Worm (Caenorhabditis elegans) whole organism, L4 larva: ENCODE measurements around the gene orc-2.
A peak's percentile ranks its signal among the peaks of the same experiment; 100 is the strongest.

ENCODE experiments used
- F10B5.3 ChIP-seq: sonication (generic microtip); optimal IDR thresholded peaks from 2 replicates; lab custom pipeline; 2016; ENCODE audit warnings: mild to moderate bottlenecking, missing genetic modification characterization, missing compliant biosample characterization
- F49E8.2 ChIP-seq: sonication (generic microtip); optimal IDR thresholded peaks from 2 replicates; lab custom pipeline; 2016; ENCODE audit warnings: missing compliant biosample characterization, mild to moderate bottlenecking, missing genetic modification characterization, borderline replicate concordance
- T20F7.1 ChIP-seq: fragments of 200-800 bp; sonication (Bioruptor generic); optimal IDR thresholded peaks from 2 replicates; lab custom pipeline; 2018; ENCODE audit warnings: mild to moderate bottlenecking, missing genetic modification characterization, missing compliant biosample characterization
- ZK546.5 ChIP-seq, 2 experiments: sonication (generic microtip); optimal IDR thresholded peaks; 2 replicates each; lab custom pipeline; 2017; ENCODE audit warnings: missing biosample characterization in 2 of 2, missing genetic modification characterization in 2 of 2
- ama-1 ChIP-seq: fragments of 150-350 bp; optimal IDR thresholded peaks from 2 replicates; lab custom pipeline; 2014; ENCODE audit warnings: inconsistent platforms, mixed read lengths
- arid-1 ChIP-seq: fragments of 200-800 bp; sonication (Bioruptor generic); conservative IDR thresholded peaks from 2 replicates; pipeline ENCODE4 v1.3.6; 2022; ENCODE audit warnings: missing genetic modification reagents, missing genetic modification characterization, missing compliant biosample characterization
- ceh-62 ChIP-seq: sonication (generic microtip); optimal IDR thresholded peaks from 2 replicates; lab custom pipeline; 2017; ENCODE audit warnings: missing biosample characterization, missing genetic modification characterization
- dmd-6 ChIP-seq: fragments of 200-800 bp; sonication (Bioruptor generic); IDR thresholded peaks from 2 replicates; pipeline ENCODE4 v1.3.6; 2022; ENCODE audit warnings: missing genetic modification reagents, missing genetic modification characterization, missing compliant biosample characterization
- dmd-9 ChIP-seq: fragments of 200-800 bp; sonication (Bioruptor generic); IDR thresholded peaks from 2 replicates; pipeline ENCODE4 v1.3.6; 2022; ENCODE audit warnings: missing genetic modification reagents, missing genetic modification characterization, missing compliant biosample characterization
- dpl-1 ChIP-seq: fragments of 150-350 bp; optimal IDR thresholded peaks from 2 replicates; lab custom pipeline; 2014; ENCODE audit warnings: missing biosample characterization, missing genetic modification reagents, missing genetic modification characterization
- dve-1 ChIP-seq: sonication (generic microtip); optimal IDR thresholded peaks from 2 replicates; lab custom pipeline; 2017; ENCODE audit warnings: antibody characterized with exemption, mild to moderate bottlenecking, missing genetic modification characterization, missing compliant biosample characterization; ENCODE audit not compliant: insufficient read depth
- fkh-10 ChIP-seq: fragments of 150-350 bp; optimal IDR thresholded peaks from 2 replicates; lab custom pipeline; 2014; ENCODE audit warnings: missing biosample characterization, missing genetic modification reagents, missing genetic modification characterization
- hlh-11 ChIP-seq: fragments of 200-800 bp; sonication (Bioruptor generic); optimal IDR thresholded peaks from 2 replicates; lab custom pipeline; 2018; ENCODE audit warnings: mild to moderate bottlenecking, missing genetic modification characterization, missing compliant biosample characterization
- hmg-1.1 ChIP-seq: fragments of 200-800 bp; sonication (Bioruptor generic); IDR thresholded peaks from 2 replicates; pipeline ENCODE4 v1.3.6; 2022; ENCODE audit warnings: missing genetic modification reagents, missing genetic modification characterization, missing compliant biosample characterization
- lin-38 ChIP-seq: fragments of 200-800 bp; sonication (Bioruptor generic); IDR thresholded peaks from 2 replicates; pipeline ENCODE4 v1.3.6; 2022; ENCODE audit warnings: missing genetic modification reagents, missing genetic modification characterization, missing compliant biosample characterization
- lsy-2 ChIP-seq, 2 experiments: fragments of 150-350 bp in 1 of 2; sonication (generic microtip) in 1 of 2; optimal IDR thresholded peaks; 2 replicates each; lab custom pipeline; 2014 to 2017; ENCODE audit warnings: missing biosample characterization in 2 of 2, missing genetic modification characterization in 2 of 2
- mdl-1 ChIP-seq, 2 experiments: fragments of 150-350 bp in 1 of 2; sonication (generic microtip) in 1 of 2; optimal IDR thresholded peaks; 2 replicates each; lab custom pipeline; 2014 to 2017; ENCODE audit warnings: missing biosample characterization in 2 of 2, missing genetic modification characterization in 2 of 2
- mes-2 ChIP-seq: sonication (generic microtip); optimal IDR thresholded peaks from 2 replicates; lab custom pipeline; 2016; ENCODE audit warnings: missing genotype, mild to moderate bottlenecking, missing genetic modification characterization, missing compliant biosample characterization; ENCODE audit not compliant: poor library complexity, severe bottlenecking
- mxl-2 ChIP-seq: fragments of 200-800 bp; sonication (Bioruptor generic); conservative IDR thresholded peaks from 2 replicates; pipeline ENCODE4 v1.3.6; 2022; ENCODE audit warnings: missing genetic modification reagents, missing genetic modification characterization, missing compliant biosample characterization
- mxl-3 ChIP-seq: fragments of 200-800 bp; sonication (Bioruptor generic); optimal IDR thresholded peaks from 2 replicates; lab custom pipeline; 2018; ENCODE audit warnings: mild to moderate bottlenecking, missing genetic modification characterization, missing compliant biosample characterization
- nhr-11 ChIP-seq: fragments of 150-350 bp; optimal IDR thresholded peaks from 2 replicates; lab custom pipeline; 2014; ENCODE audit warnings: missing biosample characterization, missing genetic modification characterization
- nhr-111 ChIP-seq: fragments of 200-800 bp; sonication (Bioruptor generic); optimal IDR thresholded peaks from 2 replicates; lab custom pipeline; 2018; ENCODE audit warnings: mild to moderate bottlenecking, missing genetic modification characterization, missing compliant biosample characterization
- nhr-25 ChIP-seq: sonication (generic microtip); optimal IDR thresholded peaks from 2 replicates; lab custom pipeline; 2017; ENCODE audit warnings: missing genetic modification characterization, mild to moderate bottlenecking, missing compliant biosample characterization, antibody characterized with exemption, moderate library complexity, borderline replicate concordance; ENCODE audit not compliant: insufficient read depth
- nhr-48 ChIP-seq: sonication (generic microtip); optimal IDR thresholded peaks from 2 replicates; lab custom pipeline; 2016; ENCODE audit warnings: mild to moderate bottlenecking, missing genetic modification characterization, missing compliant biosample characterization
- nhr-6 ChIP-seq: fragments of 150-350 bp; optimal IDR thresholded peaks from 2 replicates; lab custom pipeline; 2014; ENCODE audit warnings: missing biosample characterization, missing genetic modification characterization
- php-3 ChIP-seq: fragments of 200-800 bp; sonication (Bioruptor generic); IDR thresholded peaks from 2 replicates; pipeline ENCODE4 v1.3.6; 2022; ENCODE audit warnings: missing genetic modification reagents, missing genetic modification characterization, missing compliant biosample characterization
- sdz-12 ChIP-seq: fragments of 200-800 bp; sonication (Bioruptor generic); optimal IDR thresholded peaks from 2 replicates; lab custom pipeline; 2018; ENCODE audit warnings: mild to moderate bottlenecking, missing genetic modification characterization, missing compliant biosample characterization
- set-16 ChIP-seq: fragments of 200-800 bp; sonication (Bioruptor generic); IDR thresholded peaks from 2 replicates; pipeline ENCODE4 v1.3.6; 2022; ENCODE audit warnings: missing genetic modification reagents, missing genetic modification characterization, missing compliant biosample characterization
- snpc-1.2 ChIP-seq: fragments of 200-800 bp; sonication (Bioruptor generic); IDR thresholded peaks from 2 replicates; pipeline ENCODE4 v1.3.6; 2022; ENCODE audit warnings: missing genetic modification reagents, missing genetic modification characterization, missing compliant biosample characterization
- snpc-4 ChIP-seq: fragments of 150-350 bp; optimal IDR thresholded peaks from 2 replicates; lab custom pipeline; 2014; ENCODE audit warnings: missing biosample characterization, missing genetic modification characterization
- spr-1 ChIP-seq: sonication (generic microtip); optimal IDR thresholded peaks from 2 replicates; lab custom pipeline; 2016; ENCODE audit warnings: mild to moderate bottlenecking, missing genetic modification characterization, missing compliant biosample characterization
- spr-3 ChIP-seq: fragments of 200-800 bp; sonication (Bioruptor generic); optimal IDR thresholded peaks from 2 replicates; lab custom pipeline; 2018; ENCODE audit warnings: mild to moderate bottlenecking, missing genetic modification characterization, missing compliant biosample characterization
- unc-62 ChIP-seq, 3 experiments: fragments of 150-350 bp in 1 of 3; sonication (generic microtip); optimal IDR thresholded peaks in 2 of 3; peaks in 1 of 3; 1 replicate in 1 of 3; 2 replicates in 2 of 3; lab custom pipeline; 2014 to 2017; ENCODE audit warnings: missing biosample characterization in 3 of 3, missing genetic modification characterization in 3 of 3, missing genetic modification reagents in 3 of 3, missing genotype in 1 of 3
- vab-7 ChIP-seq: fragments of 200-800 bp; sonication (Bioruptor generic); IDR thresholded peaks from 2 replicates; pipeline ENCODE4 v1.3.6; 2022; ENCODE audit warnings: missing genetic modification reagents, missing genetic modification characterization, missing compliant biosample characterization
- zag-1 ChIP-seq: fragments of 150-350 bp; optimal IDR thresholded peaks from 2 replicates; lab custom pipeline; 2014; ENCODE audit warnings: missing biosample characterization, missing genetic modification characterization
- zip-11 ChIP-seq: fragments of 200-800 bp; sonication (Bioruptor generic); IDR thresholded peaks from 2 replicates; pipeline ENCODE4 v1.3.6; 2022; ENCODE audit warnings: missing genetic modification characterization, missing compliant biosample characterization
- zip-2 ChIP-seq: fragments of 150-350 bp; optimal IDR thresholded peaks from 2 replicates; lab custom pipeline; 2014; ENCODE audit warnings: missing biosample characterization, missing genetic modification characterization

orc-2 gene

DNA sequence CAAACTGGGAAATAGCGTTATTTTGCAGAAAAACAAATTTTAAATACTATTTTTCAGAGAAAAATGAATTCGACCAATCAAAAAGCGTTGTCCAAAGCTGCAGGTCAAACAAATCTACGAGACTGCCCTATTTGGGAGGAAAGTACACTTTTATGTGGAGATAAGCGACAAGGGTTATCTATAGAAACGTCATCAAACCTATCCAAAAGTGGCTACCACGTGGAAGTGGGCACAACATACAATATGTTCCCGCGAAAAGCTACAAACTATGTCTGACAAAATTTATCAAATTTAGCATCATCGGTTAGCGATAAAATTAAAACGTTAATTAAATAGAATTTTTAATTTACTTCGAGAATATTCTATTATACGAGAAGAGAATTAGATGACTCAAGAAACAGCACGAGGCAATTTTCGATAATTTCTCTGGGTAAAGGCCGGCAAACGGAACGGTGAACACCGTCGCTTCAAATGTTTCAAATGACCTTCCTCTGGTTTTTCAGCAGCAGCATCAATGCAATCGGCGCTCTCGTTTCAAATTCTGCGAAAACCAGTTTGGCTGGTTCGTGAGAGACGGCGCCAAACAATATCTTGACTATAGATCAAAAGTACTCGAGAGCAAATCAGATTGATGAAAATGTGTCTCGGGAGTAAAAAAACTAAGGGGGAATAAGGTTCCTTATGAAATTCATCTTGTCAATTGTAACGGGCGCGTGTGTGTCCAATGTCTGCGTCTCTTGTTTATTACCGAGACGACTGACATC lies 11.8 kb upstream of the orc-2 start (continued):
- TF ChIP-seq set-16 (GFP tag; lab: Robert Waterston, UW) (0 out of 2 replicates have a peak, but pooled peaks have one; percentile 13), nhr-6 (tag; lab: Kevin White, UChicago) (no peak), vab-7 (GFP tag; lab: Robert Waterston, UW) (no peak), nhr-111 (no peak), zip-2 (tag; lab: Kevin White, UChicago) (no peak), unc-62 (GFP tag; optimal IDR thresholded peaks at IDR 0.05 in 1 of 2; lab: Kevin White, UChicago) (peak in 1 of 2 experiments; percentile 64), unc-62 (tag; optimal IDR thresholded peaks at IDR 0.05; lab: Kevin White, UChicago) (no peak), fkh-10 (GFP tag; lab: Kevin White, UChicago) (peak; percentile 32), T20F7.1 (GFP tag; lab: Kevin White, UChicago) (peak; percentile 17), mxl-2 (GFP tag; lab: Robert Waterston, UW) (no peak), ZK546.5 (tag; optimal IDR thresholded peaks at IDR 0.05; lab: Kevin White, UChicago) (no peak), zip-11 (GFP tag; lab: Robert Waterston, UW) (no peak), ceh-62 (tag; lab: Kevin White, UChicago) (no peak), nhr-48 (tag; lab: Kevin White, UChicago) (peak; percentile 30), dmd-9 (GFP tag; lab: Robert Waterston, UW) (no peak), mes-2 (no peak), spr-3 (GFP tag; lab: Kevin White, UChicago) (no peak), php-3 (no peak)

DNA sequence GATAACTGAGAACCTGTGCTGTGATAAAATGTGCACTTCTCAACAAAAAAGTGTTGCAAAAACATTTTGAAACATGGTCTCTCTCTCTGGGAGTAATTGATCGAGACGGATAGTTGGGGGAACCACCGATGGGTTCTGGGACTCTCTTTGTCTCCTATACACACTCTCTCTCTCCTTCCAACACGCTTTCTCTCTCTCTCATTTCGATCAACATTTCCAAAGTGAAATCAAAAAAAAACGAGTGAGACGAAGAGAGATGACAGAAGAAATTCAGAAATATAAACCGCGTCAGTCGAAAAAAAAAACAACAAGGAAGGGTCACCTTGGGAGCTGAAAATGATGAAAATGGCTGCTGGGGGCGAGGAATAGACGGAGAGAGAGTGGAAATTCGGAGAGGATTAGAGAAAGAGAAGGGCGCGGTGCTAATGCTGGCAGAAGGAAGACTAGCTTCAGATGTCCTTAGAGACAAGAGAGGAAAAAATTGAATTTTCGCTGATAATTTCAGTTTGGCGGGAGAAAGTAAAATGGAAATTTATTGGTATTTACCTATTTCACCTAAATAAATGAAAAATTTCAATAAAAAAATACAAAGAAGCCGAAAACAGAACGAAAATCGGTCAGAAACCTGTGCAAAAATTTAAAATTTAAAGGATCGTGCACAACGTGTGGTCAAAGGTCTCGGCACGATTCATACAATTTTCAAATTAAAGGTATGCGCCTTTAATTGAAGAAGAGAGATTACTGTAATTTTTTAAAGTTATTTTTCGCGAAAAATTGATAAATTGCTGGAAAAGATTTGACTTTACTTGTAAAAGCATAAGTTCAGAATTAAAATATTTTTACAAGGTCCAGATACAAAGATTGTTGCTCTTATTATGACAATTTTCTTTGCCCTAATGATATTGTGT lies 10.7 kb upstream of the orc-2 start:
- TF ChIP-seq zag-1 (tag; lab: Kevin White, UChicago) (no peak), ama-1 (no peak), dpl-1 (GFP tag; lab: Kevin White, UChicago) (peak; percentile 19), hmg-1.1 (0 out of 2 replicates have a peak, but pooled peaks have one; percentile 12), hlh-11 (tag; lab: Kevin White, UChicago) (peak; percentile 3), dve-1 (tag; lab: Kevin White, UChicago) (peak; percentile 49), F49E8.2 (tag; lab: Kevin White, UChicago) (peak; percentile 25), mes-2 (peak; percentile 5), spr-1 (tag; lab: Kevin White, UChicago) (no peak), snpc-4 (tag; lab: Kevin White, UChicago) (no peak), snpc-1.2 (no peak), mxl-3 (GFP tag; lab: Kevin White, UChicago) (peak; percentile 31), mdl-1 (tag; optimal IDR thresholded peaks at IDR 0.05; lab: Kevin White, UChicago) (peak in 1 of 2 experiments; percentile 42), lin-38 (GFP tag; lab: Robert Waterston, UW) (0 out of 2 replicates have a peak, but pooled peaks have one; percentile 12), T20F7.1 (GFP tag; lab: Kevin White, UChicago) (no peak), set-16 (GFP tag; lab: Robert Waterston, UW) (0 out of 2 replicates have a peak, but pooled peaks have one; percentile 12), dmd-6 (GFP tag; lab: Robert Waterston, UW) (peak; percentile 35; the same call in 1 of the 2 replicates), sdz-12 (GFP tag; lab: Kevin White, UChicago) (no peak), lsy-2 (tag; optimal IDR thresholded peaks at IDR 0.05; lab: Kevin White, UChicago) (peak in 1 of 2 experiments; percentile 29), nhr-11 (tag; lab: Kevin White, UChicago) (no peak), F10B5.3 (tag; lab: Kevin White, UChicago) (no peak), nhr-25 (tag; lab: Kevin White, UChicago) (peak; percentile 41), unc-62 (GFP tag; optimal IDR thresholded peaks at IDR 0.05 in 1 of 2; lab: Kevin White, UChicago) (peak in 1 of 2 experiments; percentile 74), unc-62 (tag; optimal IDR thresholded peaks at IDR 0.05; lab: Kevin White, UChicago) (no peak), arid-1 (GFP tag; lab: Robert Waterston, UW) (no peak), nhr-6 (tag; lab: Kevin White, UChicago) (peak; percentile 11)
